Comparison of ENCODE assay signal across 2 fruit fly cellular contexts in genomic region chr3L:10550846-10551466, dm6.
TF ChIP-seq lines count a peak whose summit lies in the region.

No protein-coding gene starts in this region.

- no peak for TF ChIP-seq CTCF in whole organism, embryonic (GFP tag; optimal IDR thresholded peaks at IDR 0.05; lab: Kevin White, UChicago)

TF ChIP-seq in whole organism, embryonic, 481 proteins besides CTCF, POLR2A, EP300 and RAD21:
- TF ChIP-seq Drgx (GFP tag; IDR thresholded peaks at IDR 0.05; lab: Robert Waterston, UW) (0 out of 2 replicates have a peak, but pooled peaks have one; percentile 10), Usf (GFP tag; optimal IDR thresholded peaks at IDR 0.05; lab: Kevin White, UChicago) (no peak), gcm (GFP tag; optimal IDR thresholded peaks at IDR 0.05; lab: Kevin White, UChicago) (peak; percentile 50), crol (GFP tag; IDR thresholded peaks at IDR 0.05; lab: Robert Waterston, UW) (peak; percentile 36; the same call in 1 of the 2 replicates), sc (optimal IDR thresholded peaks at IDR 0.05; lab: Kevin White, UChicago) (no peak), sc (GFP tag; optimal IDR thresholded peaks at IDR 0.05; lab: Kevin White, UChicago) (no peak)

TF ChIP-seq in whole organism, wandering third instar larva, 38 proteins besides CTCF, POLR2A, EP300 and RAD21:
- TF ChIP-seq h (GFP tag; optimal IDR thresholded peaks at IDR 0.05; lab: Kevin White, UChicago) = no peak
- peak; percentile 79 for TF ChIP-seq Vsx2 (GFP tag; optimal IDR thresholded peaks at IDR 0.05; lab: Kevin White, UChicago; ENCODE audit: partially characterized antibody)
- TF ChIP-seq pan (optimal IDR thresholded peaks at IDR 0.05; lab: Kevin White, UChicago) = no peak
- TF ChIP-seq CG32264 (GFP tag; optimal IDR thresholded peaks at IDR 0.05; lab: Kevin White, UChicago) = no peak
